Worm (Caenorhabditis elegans): ENCODE results near the gene lin-8.

Gene lin-8

ce11 chrII:3076915-3077314 is 20.3 kb downstream of the lin-8 start, which contains the start of gene Y25C1A.8 (continued):
- TF ChIP-seq mcd-1 (GFP tag; IDR thresholded peaks at IDR 0.05), result peak; percentile 92
- peak; percentile 24 for TF ChIP-seq rpc-1 (optimal IDR thresholded peaks at IDR 0.05)
- no peak for TF ChIP-seq rpc-1 (tag; optimal IDR thresholded peaks at IDR 0.05)
- no peak for TF ChIP-seq sptf-2 (GFP tag; optimal IDR thresholded peaks at IDR 0.05)
- no peak; the same call in none of the 2 replicates for TF ChIP-seq Y95B8A.8 (GFP tag; IDR thresholded peaks at IDR 0.05)
- peak; percentile 62 for TF ChIP-seq athp-1 (tag; optimal IDR thresholded peaks at IDR 0.05)
- peak; percentile 88 for TF ChIP-seq madf-6 (GFP tag; IDR thresholded peaks at IDR 0.05)
- no peak for TF ChIP-seq F57A8.1 (GFP tag; optimal IDR thresholded peaks at IDR 0.05)
- no peak for TF ChIP-seq unc-130 (GFP tag; optimal IDR thresholded peaks at IDR 0.05)
- TF ChIP-seq hmg-1.2 (GFP tag; IDR thresholded peaks at IDR 0.05), result peak; percentile 75
- no peak for TF ChIP-seq egl-18 (GFP tag; IDR thresholded peaks at IDR 0.05)
- TF ChIP-seq him-1 (tag; optimal IDR thresholded peaks at IDR 0.05), result peak; percentile 30
- TF ChIP-seq lin-35 (GFP tag; optimal IDR thresholded peaks at IDR 0.05), result peak; percentile 3 to 90 (median 71)
- TF ChIP-seq T26A5.8 (tag; optimal IDR thresholded peaks at IDR 0.05), result no peak
- peak; percentile 86 for TF ChIP-seq cebp-1 (GFP tag; IDR thresholded peaks at IDR 0.05)
- peak; percentile 95 for TF ChIP-seq cebp-1 (tag; optimal IDR thresholded peaks at IDR 0.05)
- no peak; the same call in 1 of the 2 replicates for TF ChIP-seq dox-1 (GFP tag; IDR thresholded peaks at IDR 0.05)
- TF ChIP-seq egrh-3 (GFP tag; IDR thresholded peaks at IDR 0.05), result no peak
- TF ChIP-seq repo-1 (tag; optimal IDR thresholded peaks at IDR 0.05), result peak; percentile 91
- peak; percentile 75; the same call in 1 of the 2 replicates for TF ChIP-seq D2030.7 (GFP tag; IDR thresholded peaks at IDR 0.05)
- TF ChIP-seq Y53F4B.3 (GFP tag; IDR thresholded peaks at IDR 0.05), result no peak
- TF ChIP-seq ztf-25 (GFP tag; IDR thresholded peaks at IDR 0.05), result no peak
- no peak for TF ChIP-seq madf-3 (GFP tag; IDR thresholded peaks at IDR 0.05)
- no peak for TF ChIP-seq attf-3 (GFP tag; conservative IDR thresholded peaks at IDR 0.05)
- TF ChIP-seq atf-7 (tag; optimal IDR thresholded peaks at IDR 0.05), result peak; percentile 97
- peak; percentile 60; the same call in 1 of the 2 replicates for TF ChIP-seq C06A6.2 (GFP tag; conservative IDR thresholded peaks at IDR 0.05)
- TF ChIP-seq nhr-120 (GFP tag; IDR thresholded peaks at IDR 0.05), result no peak
- peak; percentile 97 to 98 for TF ChIP-seq let-607 (tag; optimal IDR thresholded peaks at IDR 0.05)
- no peak for TF ChIP-seq ztf-22 (GFP tag; optimal IDR thresholded peaks at IDR 0.05)
- no peak for TF ChIP-seq fkh-3 (tag; optimal IDR thresholded peaks at IDR 0.05)
- TF ChIP-seq K12H6.12 (tag; optimal IDR thresholded peaks at IDR 0.05), result peak; percentile 70
- no peak for TF ChIP-seq tbx-9 (tag; optimal IDR thresholded peaks at IDR 0.05; ENCODE audit: borderline replicate concordance)
- TF ChIP-seq lin-40 (tag; optimal IDR thresholded peaks at IDR 0.05), result peak; percentile 94
- no peak for TF ChIP-seq ceh-40 (GFP tag; IDR thresholded peaks at IDR 0.05)
- TF ChIP-seq nhr-27 (tag; optimal IDR thresholded peaks at IDR 0.05), result no peak
- peak; percentile 90; the same call in 1 of the 2 replicates for TF ChIP-seq ekl-4 (GFP tag; IDR thresholded peaks at IDR 0.05)
- TF ChIP-seq pha-4 (tag; optimal IDR thresholded peaks at IDR 0.05), result peak; percentile 24
- no peak for TF ChIP-seq F10E7.11 (tag; optimal IDR thresholded peaks at IDR 0.05)
- peak; percentile 63 for TF ChIP-seq snpc-4 (GFP tag; optimal IDR thresholded peaks at IDR 0.05)
- peak in 3 of 4 experiments; percentile 71 to 73 (median 73) for TF ChIP-seq snpc-4 (tag; optimal IDR thresholded peaks at IDR 0.05)
- no peak for TF ChIP-seq ama-1 (optimal IDR thresholded peaks at IDR 0.05)
- TF ChIP-seq ama-1 (GFP tag; optimal IDR thresholded peaks at IDR 0.05), result peak in 1 of 2 experiments; percentile 16
- TF ChIP-seq ceh-79 (tag; optimal IDR thresholded peaks at IDR 0.05), result peak; percentile 9
- TF ChIP-seq zim-3 (tag; optimal IDR thresholded peaks at IDR 0.05), result peak; percentile 53
- TF ChIP-seq B0261.1 (tag; optimal IDR thresholded peaks at IDR 0.05), result peak; percentile 36
- no peak for TF ChIP-seq ceh-58 (GFP tag; IDR thresholded peaks at IDR 0.05)
- peak; percentile 83 for TF ChIP-seq attf-5 (GFP tag; optimal IDR thresholded peaks at IDR 0.05)
- peak; percentile 94 for TF ChIP-seq nfyb-1 (GFP tag; IDR thresholded peaks at IDR 0.05)
- no peak for TF ChIP-seq ztf-6 (GFP tag; IDR thresholded peaks at IDR 0.05)
- peak; percentile 48 for TF ChIP-seq ztf-3 (GFP tag; optimal IDR thresholded peaks at IDR 0.05)
